Worm (Caenorhabditis elegans) whole organism, late embryonic: Measurements from ENCODE around the gene gur-3.
A peak's percentile ranks its signal among the peaks of the same experiment; 100 is the strongest.

Experiments
- C08G9.2 ChIP-seq: sonication (generic microtip); optimal IDR thresholded peaks from 2 replicates; lab custom pipeline; 2016; ENCODE audit warnings: mild to moderate bottlenecking, missing genetic modification characterization, moderate library complexity, missing compliant biosample characterization
- C38D4.7 ChIP-seq: fragments of 200-800 bp; sonication (Bioruptor generic); optimal IDR thresholded peaks from 2 replicates; lab custom pipeline; 2018; ENCODE audit warnings: mild to moderate bottlenecking, missing genetic modification characterization, moderate library complexity, missing compliant biosample characterization
- K02D7.2 ChIP-seq: sonication (generic microtip); optimal IDR thresholded peaks from 2 replicates; lab custom pipeline; 2017; ENCODE audit warnings: mild to moderate bottlenecking, missing genetic modification characterization, missing compliant biosample characterization
- K09A11.1 ChIP-seq: sonication (generic microtip); optimal IDR thresholded peaks from 2 replicates; lab custom pipeline; 2017; ENCODE audit warnings: antibody characterized with exemption, mild to moderate bottlenecking, missing genetic modification characterization, missing compliant biosample characterization; ENCODE audit not compliant: insufficient read depth
- Y22D7AL.16 ChIP-seq: sonication (generic microtip); optimal IDR thresholded peaks from 2 replicates; lab custom pipeline; 2016; ENCODE audit warnings: missing genetic modification characterization, missing compliant biosample characterization
- ahr-1 ChIP-seq: sonication (generic microtip); optimal IDR thresholded peaks from 2 replicates; lab custom pipeline; 2016; ENCODE audit warnings: missing genetic modification characterization, missing compliant biosample characterization
- ama-1 ChIP-seq: fragments of 150-350 bp; optimal IDR thresholded peaks from 2 replicates; lab custom pipeline; 2014
- ceh-14 ChIP-seq: sonication (generic microtip); optimal IDR thresholded peaks from 2 replicates; lab custom pipeline; 2016; ENCODE audit warnings: missing genotype, missing genetic modification characterization, missing compliant biosample characterization
- ceh-22 ChIP-seq: sonication (generic microtip); optimal IDR thresholded peaks from 2 replicates; lab custom pipeline; 2017; ENCODE audit warnings: missing biosample characterization, missing genetic modification characterization
- ceh-24 ChIP-seq: sonication (generic microtip); optimal IDR thresholded peaks from 2 replicates; lab custom pipeline; 2016; ENCODE audit warnings: mild to moderate bottlenecking, missing genetic modification characterization, missing compliant biosample characterization
- ceh-30 ChIP-seq: fragments of 150-350 bp; optimal IDR thresholded peaks from 2 replicates; lab custom pipeline; 2014; ENCODE audit warnings: missing biosample characterization, missing genetic modification characterization
- ceh-31 ChIP-seq: sonication (generic microtip); optimal IDR thresholded peaks from 2 replicates; lab custom pipeline; 2016; ENCODE audit warnings: missing genetic modification characterization, missing compliant biosample characterization
- ceh-34 ChIP-seq: sonication (generic microtip); optimal IDR thresholded peaks from 2 replicates; lab custom pipeline; 2016; ENCODE audit warnings: mild to moderate bottlenecking, missing genetic modification characterization, missing compliant biosample characterization
- ceh-48 ChIP-seq: sonication (generic microtip); optimal IDR thresholded peaks from 2 replicates; lab custom pipeline; 2016; ENCODE audit warnings: missing genetic modification characterization, inconsistent platforms, missing compliant biosample characterization
- ceh-6 ChIP-seq: fragments of 200-800 bp; sonication (Bioruptor generic); optimal IDR thresholded peaks from 2 replicates; lab custom pipeline; 2018; ENCODE audit warnings: mild to moderate bottlenecking, missing genetic modification characterization, missing compliant biosample characterization
- ceh-9 ChIP-seq: sonication (generic microtip); optimal IDR thresholded peaks from 2 replicates; lab custom pipeline; 2016; ENCODE audit warnings: mild to moderate bottlenecking, missing genetic modification characterization, inconsistent platforms, missing compliant biosample characterization
- che-1 ChIP-seq: sonication (generic microtip); optimal IDR thresholded peaks from 2 replicates; lab custom pipeline; 2016; ENCODE audit warnings: mild to moderate bottlenecking, missing genetic modification characterization, missing compliant biosample characterization
- dmd-4 ChIP-seq: sonication (generic microtip); optimal IDR thresholded peaks from 2 replicates; lab custom pipeline; 2016; ENCODE audit warnings: borderline replicate concordance, missing genetic modification characterization, missing compliant biosample characterization
- dve-1 ChIP-seq: sonication (generic microtip); optimal IDR thresholded peaks from 2 replicates; lab custom pipeline; 2017; ENCODE audit warnings: antibody characterized with exemption, mild to moderate bottlenecking, missing genetic modification characterization, missing compliant biosample characterization
- elt-2 ChIP-seq: sonication (generic microtip); optimal IDR thresholded peaks from 2 replicates; lab custom pipeline; 2016; ENCODE audit warnings: missing genetic modification reagents, missing genetic modification characterization, missing compliant biosample characterization
- elt-4 ChIP-seq: sonication (generic microtip); optimal IDR thresholded peaks from 2 replicates; lab custom pipeline; 2016; ENCODE audit warnings: missing genetic modification characterization, missing compliant biosample characterization
- eyg-1 ChIP-seq: sonication (generic microtip); optimal IDR thresholded peaks from 2 replicates; lab custom pipeline; 2016; ENCODE audit warnings: missing genotype, missing genetic modification characterization, missing compliant biosample characterization
- fax-1 ChIP-seq: sonication (generic microtip); optimal IDR thresholded peaks from 2 replicates; lab custom pipeline; 2016; ENCODE audit warnings: missing genotype, missing genetic modification characterization, missing compliant biosample characterization
- fkh-10 ChIP-seq: fragments of 150-350 bp; optimal IDR thresholded peaks from 2 replicates; lab custom pipeline; 2014; ENCODE audit warnings: missing biosample characterization, missing genetic modification reagents, missing genetic modification characterization
- fkh-6 ChIP-seq: sonication (generic microtip); optimal IDR thresholded peaks from 2 replicates; lab custom pipeline; 2016; ENCODE audit warnings: missing genetic modification characterization, missing compliant biosample characterization
- gmeb-2 ChIP-seq: sonication (generic microtip); optimal IDR thresholded peaks from 2 replicates; lab custom pipeline; 2016; ENCODE audit warnings: missing genetic modification characterization, inconsistent platforms, missing compliant biosample characterization
- hlh-15 ChIP-seq: sonication (generic microtip); optimal IDR thresholded peaks from 2 replicates; lab custom pipeline; 2016; ENCODE audit warnings: missing genetic modification characterization, missing compliant biosample characterization
- lim-6 ChIP-seq: sonication (generic microtip); optimal IDR thresholded peaks from 2 replicates; lab custom pipeline; 2016; ENCODE audit warnings: missing genetic modification characterization, missing compliant biosample characterization
- lin-11 ChIP-seq: fragments of 200-800 bp; sonication (Bioruptor generic); optimal IDR thresholded peaks from 2 replicates; lab custom pipeline; 2018; ENCODE audit warnings: mild to moderate bottlenecking, missing genetic modification characterization, missing compliant biosample characterization
- nfya-1 ChIP-seq: sonication (generic microtip); optimal IDR thresholded peaks from 2 replicates; lab custom pipeline; 2017; ENCODE audit warnings: missing genetic modification characterization, mild to moderate bottlenecking, missing compliant biosample characterization, antibody characterized with exemption, moderate library complexity
- nhr-232 ChIP-seq: sonication (generic microtip); optimal IDR thresholded peaks from 2 replicates; lab custom pipeline; 2016; ENCODE audit warnings: missing genetic modification characterization, missing compliant biosample characterization
- odd-2 ChIP-seq: sonication (generic microtip); optimal IDR thresholded peaks from 2 replicates; lab custom pipeline; 2017; ENCODE audit warnings: antibody characterized with exemption, mild to moderate bottlenecking, missing genetic modification characterization, missing compliant biosample characterization
- pat-9 ChIP-seq: fragments of 200-800 bp; sonication (Bioruptor generic); optimal IDR thresholded peaks from 2 replicates; lab custom pipeline; 2018; ENCODE audit warnings: mild to moderate bottlenecking, missing genetic modification characterization, moderate library complexity, missing compliant biosample characterization
- pax-1 ChIP-seq: fragments of 150-350 bp; optimal IDR thresholded peaks from 2 replicates; lab custom pipeline; 2014; ENCODE audit warnings: missing biosample characterization, missing genetic modification characterization
- pha-2 ChIP-seq: sonication (generic microtip); optimal IDR thresholded peaks from 2 replicates; lab custom pipeline; 2017; ENCODE audit warnings: mild to moderate bottlenecking, missing genetic modification characterization, missing compliant biosample characterization
- pha-4 ChIP-seq: fragments of 150-350 bp; optimal IDR thresholded peaks from 2 replicates; lab custom pipeline; 2018; ENCODE audit warnings: missing biosample characterization, missing genetic modification reagents, missing genetic modification characterization
- ref-2 ChIP-seq: sonication (generic microtip); optimal IDR thresholded peaks from 2 replicates; lab custom pipeline; 2016; ENCODE audit warnings: missing genetic modification characterization, missing compliant biosample characterization
- rnt-1 ChIP-seq: sonication (generic microtip); optimal IDR thresholded peaks from 2 replicates; lab custom pipeline; 2016; ENCODE audit warnings: missing genetic modification characterization, missing compliant biosample characterization
- sdc-2 ChIP-seq: sonication (generic microtip); optimal IDR thresholded peaks from 2 replicates; lab custom pipeline; 2016; ENCODE audit warnings: missing genotype, missing genetic modification characterization, missing compliant biosample characterization
- sox-4 ChIP-seq: sonication (generic microtip); optimal IDR thresholded peaks from 2 replicates; lab custom pipeline; 2017; ENCODE audit warnings: mild to moderate bottlenecking, missing genetic modification characterization, inconsistent platforms, missing compliant biosample characterization
- tbx-2 ChIP-seq: sonication (generic microtip); optimal IDR thresholded peaks from 2 replicates; lab custom pipeline; 2016; ENCODE audit warnings: missing genetic modification characterization, missing compliant biosample characterization
- tbx-7 ChIP-seq: sonication (generic microtip); optimal IDR thresholded peaks from 2 replicates; lab custom pipeline; 2016; ENCODE audit warnings: missing genotype, missing genetic modification characterization, missing compliant biosample characterization
- ttx-3 ChIP-seq: sonication (generic microtip); optimal IDR thresholded peaks from 2 replicates; lab custom pipeline; 2016; ENCODE audit warnings: missing genetic modification reagents, missing genetic modification characterization, missing compliant biosample characterization
- unc-3 ChIP-seq, 2 experiments: fragments of 200-800 bp in 1 of 2; sonication (Bioruptor generic) in 1 of 2; sonication (generic microtip) in 1 of 2; conservative IDR thresholded peaks in 1 of 2; optimal IDR thresholded peaks in 1 of 2; 2 replicates each; pipeline versions ENCODE4 v1.3.6 to Lab custom; 2016 to 2022; ENCODE audit warnings: missing compliant biosample characterization in 2 of 2, missing genetic modification characterization in 2 of 2, missing genetic modification reagents in 1 of 2
- unc-42 ChIP-seq: sonication (generic microtip); optimal IDR thresholded peaks from 2 replicates; lab custom pipeline; 2016; ENCODE audit warnings: missing genotype, missing genetic modification characterization, missing compliant biosample characterization
- unc-86 ChIP-seq: sonication (generic microtip); optimal IDR thresholded peaks from 2 replicates; lab custom pipeline; 2016; ENCODE audit warnings: missing genetic modification characterization, missing compliant biosample characterization
- zip-5 ChIP-seq: sonication (generic microtip); optimal IDR thresholded peaks from 2 replicates; lab custom pipeline; 2016; ENCODE audit warnings: missing genetic modification characterization, missing compliant biosample characterization

gur-3 gene

DNA sequence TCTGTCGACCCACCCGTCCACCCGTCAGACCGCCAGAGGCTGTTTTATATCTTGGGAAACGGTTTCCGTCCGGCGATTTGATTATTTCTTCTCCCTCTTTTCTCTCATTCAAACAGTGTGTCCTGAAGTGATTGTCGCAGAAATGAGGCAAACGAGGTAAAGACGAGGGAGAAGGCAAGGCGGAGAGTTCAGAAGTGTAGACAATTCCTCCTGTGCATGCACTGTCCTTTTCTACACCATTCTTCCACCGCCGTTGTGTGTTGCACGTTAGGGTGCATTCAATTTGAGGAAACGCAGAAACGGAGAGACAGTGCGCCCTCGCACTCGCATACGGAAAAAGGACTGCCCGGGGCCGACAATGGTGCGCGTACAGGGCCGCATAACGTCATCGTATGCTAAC lies 10.4 kb downstream of the gur-3 start (continued):
- no peak for TF ChIP-seq odd-2 (tag; lab: Kevin White, UChicago)
- TF ChIP-seq elt-2: no peak
- no peak for TF ChIP-seq lin-11 (tag; lab: Kevin White, UChicago)
- TF ChIP-seq C08G9.2 (tag; lab: Kevin White, UChicago): no peak
- TF ChIP-seq unc-86 (tag; lab: Kevin White, UChicago): no peak
- no peak for TF ChIP-seq ceh-34 (tag; lab: Kevin White, UChicago)
- TF ChIP-seq ceh-30: no peak
- peak; percentile 11 for TF ChIP-seq ref-2
- no peak for TF ChIP-seq ceh-48 (tag; lab: Kevin White, UChicago)
- no peak for TF ChIP-seq unc-3 (GFP tag; conservative IDR thresholded peaks at IDR 0.05; lab: Robert Waterston, UW)
- no peak for TF ChIP-seq unc-3 (tag; optimal IDR thresholded peaks at IDR 0.05; lab: Kevin White, UChicago)
- TF ChIP-seq gmeb-2 (tag; lab: Kevin White, UChicago): no peak
- TF ChIP-seq eyg-1: no peak
- no peak for TF ChIP-seq zip-5 (tag; lab: Kevin White, UChicago)
- no peak for TF ChIP-seq K02D7.2 (tag; lab: Kevin White, UChicago)
- no peak for TF ChIP-seq ama-1 (lab: Kevin White, UChicago)
- no peak for TF ChIP-seq dve-1 (tag; lab: Kevin White, UChicago)
- no peak for TF ChIP-seq hlh-15
- TF ChIP-seq tbx-2 (tag; lab: Kevin White, UChicago): peak; percentile 61
- TF ChIP-seq ceh-22 (tag; lab: Kevin White, UChicago): no peak
- no peak for TF ChIP-seq pha-2 (tag; lab: Kevin White, UChicago)
- TF ChIP-seq pha-4 (tag; lab: Kevin White, UChicago): no peak
- TF ChIP-seq lim-6 (tag; lab: Kevin White, UChicago): no peak
- peak; percentile 4 for TF ChIP-seq che-1 (tag; lab: Kevin White, UChicago)
- TF ChIP-seq pat-9: no peak
- peak; percentile 20 for TF ChIP-seq rnt-1
- peak; percentile 5 for TF ChIP-seq nfya-1 (tag; lab: Kevin White, UChicago)
- no peak for TF ChIP-seq ceh-9 (tag; lab: Kevin White, UChicago)
- peak; percentile 24 for TF ChIP-seq ceh-14 (tag; lab: Kevin White, UChicago)
- no peak for TF ChIP-seq dmd-4 (tag; lab: Kevin White, UChicago)
- TF ChIP-seq K09A11.1 (tag; lab: Kevin White, UChicago): no peak
- no peak for TF ChIP-seq tbx-7 (tag; lab: Kevin White, UChicago)
- no peak for TF ChIP-seq nhr-232
- TF ChIP-seq elt-4: no peak
- peak; percentile 44 for TF ChIP-seq sdc-2 (tag; lab: Kevin White, UChicago)
- no peak for TF ChIP-seq Y22D7AL.16 (tag; lab: Kevin White, UChicago)
- no peak for TF ChIP-seq fkh-10 (GFP tag; lab: Kevin White, UChicago)
- TF ChIP-seq ahr-1: no peak
- TF ChIP-seq ceh-31 (tag; lab: Kevin White, UChicago): peak; percentile 55
- no peak for TF ChIP-seq ttx-3
- no peak for TF ChIP-seq pax-1 (tag; lab: Kevin White, UChicago)
- TF ChIP-seq ceh-6 (GFP tag; lab: Kevin White, UChicago): no peak
- TF ChIP-seq fkh-6 (tag; lab: Kevin White, UChicago): no peak
- TF ChIP-seq unc-42 (tag; lab: Kevin White, UChicago): peak; percentile 40
- no peak for TF ChIP-seq sox-4 (tag; lab: Kevin White, UChicago)
- no peak for TF ChIP-seq fax-1
- no peak for TF ChIP-seq C38D4.7
- no peak for TF ChIP-seq ceh-24 (tag; lab: Kevin White, UChicago)
- TF ChIP-seq, all 69 proteins: peak for 13
